Fruit fly (Drosophila melanogaster) whole organism, embryonic: ENCODE measurements around the gene SMC5.

Source experiments
- BEAF-32 ChIP-seq: fragments of 200-800 bp; sonication (Bioruptor generic); optimal IDR thresholded peaks from 3 replicates; lab custom pipeline; 2017; ENCODE audit warnings: missing biosample characterization, missing genetic modification characterization, mild to moderate bottlenecking, moderate library complexity, missing genetic modification reagents
- CG10366 ChIP-seq: fragments of 200-800 bp; sonication (Bioruptor generic); IDR thresholded peaks from 2 replicates; pipeline ENCODE4 v1.3.6; 2022; ENCODE audit warnings: missing biosample characterization, missing genetic modification characterization
- CG10462 ChIP-seq: fragments of 200-800 bp; sonication (Bioruptor generic); optimal IDR thresholded peaks from 2 replicates; lab custom pipeline; 2016; ENCODE audit warnings: missing biosample characterization, missing genetic modification characterization
- CG10565 ChIP-seq: fragments of 200-800 bp; sonication (Bioruptor generic); optimal IDR thresholded peaks from 3 replicates; lab custom pipeline; 2016; ENCODE audit warnings: missing biosample characterization, mild to moderate bottlenecking, missing genetic modification characterization
- CG11247 ChIP-seq: fragments of 200-800 bp; sonication (Bioruptor generic); IDR thresholded peaks from 2 replicates; pipeline ENCODE4 v1.3.6; 2022; ENCODE audit warnings: missing biosample characterization, missing genetic modification characterization
- CG12236 ChIP-seq: fragments of 200-800 bp; sonication (Bioruptor generic); optimal IDR thresholded peaks from 2 replicates; lab custom pipeline; 2016; ENCODE audit warnings: missing biosample characterization, missing genetic modification characterization
- CG15696 ChIP-seq: fragments of 200-800 bp; sonication (Bioruptor generic); optimal IDR thresholded peaks from 2 replicates; lab custom pipeline; 2019; ENCODE audit warnings: missing biosample characterization, mild to moderate bottlenecking, missing genetic modification characterization, moderate library complexity
- CG1603 ChIP-seq: fragments of 200-800 bp; sonication (Bioruptor generic); optimal IDR thresholded peaks from 2 replicates; lab custom pipeline; 2019; ENCODE audit warnings: missing biosample characterization, mild to moderate bottlenecking, missing genetic modification characterization, moderate library complexity
- CG18476 ChIP-seq: fragments of 200-800 bp; sonication (Bioruptor generic); optimal IDR thresholded peaks from 2 replicates; lab custom pipeline; 2016; ENCODE audit warnings: missing biosample characterization, mild to moderate bottlenecking, missing genetic modification characterization
- CG2712 ChIP-seq: fragments of 200-800 bp; optimal IDR thresholded peaks from 3 replicates; lab custom pipeline; 2019; ENCODE audit warnings: missing biosample characterization, mild to moderate bottlenecking, missing genetic modification characterization, moderate library complexity
- CG33213 ChIP-seq: fragments of 200-800 bp; sonication (Bioruptor generic); optimal IDR thresholded peaks from 3 replicates; lab custom pipeline; 2016; ENCODE audit warnings: missing biosample characterization, missing genetic modification characterization
- CG34422 ChIP-seq: fragments of 200-800 bp; sonication (Bioruptor generic); IDR thresholded peaks from 3 replicates; pipeline ENCODE4 v1.3.6; 2022; ENCODE audit warnings: missing biosample characterization, missing genetic modification characterization
- CG6272 ChIP-seq: fragments of 200-800 bp; sonication (Bioruptor generic); IDR thresholded peaks from 2 replicates; pipeline ENCODE4 v1.3.6; 2022; ENCODE audit warnings: missing biosample characterization, missing genetic modification characterization
- CG7745 ChIP-seq: fragments of 200-800 bp; sonication (Bioruptor generic); optimal IDR thresholded peaks from 2 replicates; lab custom pipeline; 2018; ENCODE audit warnings: missing biosample characterization, mild to moderate bottlenecking, missing genetic modification characterization, moderate library complexity
- CG8944 ChIP-seq: fragments of 200-800 bp; sonication (Bioruptor generic); optimal IDR thresholded peaks from 3 replicates; lab custom pipeline; 2016; ENCODE audit warnings: missing biosample characterization, missing genetic modification characterization
- CTCF ChIP-seq: fragments of 200-800 bp; sonication (Bioruptor generic); optimal IDR thresholded peaks from 2 replicates; lab custom pipeline; 2017; ENCODE audit warnings: missing biosample characterization, mild to moderate bottlenecking, missing genetic modification characterization, moderate library complexity
- D19B ChIP-seq: fragments of 200-800 bp; sonication (Bioruptor generic); optimal IDR thresholded peaks from 2 replicates; lab custom pipeline; 2017; ENCODE audit warnings: missing biosample characterization, mild to moderate bottlenecking, missing genetic modification characterization
- H15 ChIP-seq: fragments of 200-800 bp; sonication (Bioruptor generic); IDR thresholded peaks from 3 replicates; pipeline ENCODE4 v1.3.6; 2022; ENCODE audit warnings: missing biosample characterization, missing genetic modification characterization
- Hey ChIP-seq: fragments of 200-800 bp; sonication (Bioruptor generic); optimal IDR thresholded peaks from 3 replicates; lab custom pipeline; 2018; ENCODE audit warnings: missing biosample characterization, mild to moderate bottlenecking, missing genetic modification characterization
- HmgD ChIP-seq: fragments of 200-800 bp; sonication (Bioruptor generic); optimal IDR thresholded peaks from 3 replicates; lab custom pipeline; 2016; ENCODE audit warnings: missing biosample characterization, missing genetic modification characterization
- HmgZ ChIP-seq: fragments of 200-800 bp; sonication (Bioruptor generic); optimal IDR thresholded peaks from 2 replicates; lab custom pipeline; 2018; ENCODE audit warnings: missing biosample characterization, mild to moderate bottlenecking, missing genetic modification characterization
- Lpt ChIP-seq: fragments of >200 bp; optimal IDR thresholded peaks from 2 replicates; lab custom pipeline; 2018; ENCODE audit warnings: missing biosample characterization, missing genetic modification characterization
- MESR4 ChIP-seq: fragments of 200-800 bp; sonication (Bioruptor generic); optimal IDR thresholded peaks from 2 replicates; lab custom pipeline; 2018; ENCODE audit warnings: missing biosample characterization, mild to moderate bottlenecking, missing genetic modification characterization, moderate library complexity
- Mad ChIP-seq: fragments of 200-800 bp; sonication (Bioruptor generic); optimal IDR thresholded peaks from 2 replicates; lab custom pipeline; 2016; ENCODE audit warnings: missing biosample characterization, missing genetic modification characterization
- NC2α ChIP-seq: fragments of 200-800 bp; sonication (Bioruptor generic); optimal IDR thresholded peaks from 2 replicates; lab custom pipeline; 2016; ENCODE audit warnings: missing biosample characterization, missing genetic modification characterization
- Ravus ChIP-seq: fragments of 200-800 bp; sonication (Bioruptor generic); IDR thresholded peaks from 2 replicates; pipeline ENCODE4 v1.3.6; 2022; ENCODE audit warnings: missing biosample characterization, missing genetic modification characterization
- Rfx ChIP-seq: fragments of 200-800 bp; sonication (Bioruptor generic); IDR thresholded peaks from 2 replicates; pipeline ENCODE4 v1.3.6; 2022; ENCODE audit warnings: missing biosample characterization, missing genetic modification characterization
- Sin3A ChIP-seq: fragments of >200 bp; optimal IDR thresholded peaks from 2 replicates; lab custom pipeline; 2018
- Sry-δ ChIP-seq: fragments of 200-800 bp; sonication (Bioruptor generic); optimal IDR thresholded peaks from 2 replicates; lab custom pipeline; 2016; ENCODE audit warnings: missing biosample characterization, missing genetic modification characterization
- Xbp1 ChIP-seq: fragments of 200-800 bp; sonication (Bioruptor generic); optimal IDR thresholded peaks from 3 replicates; lab custom pipeline; 2016; ENCODE audit warnings: missing biosample characterization, mild to moderate bottlenecking, missing genetic modification characterization
- ato ChIP-seq: fragments of 200-800 bp; sonication (Bioruptor generic); IDR thresholded peaks from 2 replicates; pipeline ENCODE4 v1.3.6; 2022; ENCODE audit warnings: missing biosample characterization, missing genetic modification characterization; ENCODE audit not compliant: partially characterized antibody
- az2 ChIP-seq: fragments of 200-800 bp; sonication (Bioruptor generic); optimal IDR thresholded peaks from 3 replicates; lab custom pipeline; 2016; ENCODE audit warnings: missing biosample characterization, missing genetic modification characterization
- crc ChIP-seq: fragments of 200-800 bp; sonication (Bioruptor generic); optimal IDR thresholded peaks from 2 replicates; lab custom pipeline; 2016; ENCODE audit warnings: missing biosample characterization, missing genetic modification characterization
- crp ChIP-seq, 2 experiments: fragments of 200-800 bp; sonication (Bioruptor generic); optimal IDR thresholded peaks; 2 replicates in 1 of 2; 3 replicates in 1 of 2; lab custom pipeline; 2017; ENCODE audit warnings: missing biosample characterization in 2 of 2, missing genetic modification characterization in 2 of 2, mild to moderate bottlenecking in 1 of 2, moderate library complexity in 1 of 2
- dpn ChIP-seq, 2 experiments: fragments of 200-800 bp; sonication (Bioruptor generic); optimal IDR thresholded peaks; 3 replicates each; lab custom pipeline; 2016; ENCODE audit warnings: missing biosample characterization in 2 of 2, missing genetic modification characterization in 2 of 2
- emc ChIP-seq: fragments of 200-800 bp; sonication (Bioruptor generic); optimal IDR thresholded peaks from 2 replicates; lab custom pipeline; 2016; ENCODE audit warnings: missing biosample characterization, missing genetic modification characterization
- gcm ChIP-seq: fragments of 200-800 bp; sonication (Bioruptor generic); optimal IDR thresholded peaks from 2 replicates; lab custom pipeline; 2019; ENCODE audit warnings: missing biosample characterization, mild to moderate bottlenecking, missing genetic modification characterization, moderate library complexity
- gcm2 ChIP-seq: fragments of 200-800 bp; sonication (Bioruptor generic); optimal IDR thresholded peaks from 2 replicates; lab custom pipeline; 2016; ENCODE audit warnings: missing biosample characterization, missing genetic modification characterization
- gt ChIP-seq: fragments of 200-800 bp; sonication (Bioruptor generic); IDR thresholded peaks from 2 replicates; pipeline ENCODE4 v1.3.6; 2022; ENCODE audit warnings: missing biosample characterization, missing genetic modification characterization
- hb ChIP-seq: fragments of 200-800 bp; sonication (Bioruptor generic); IDR thresholded peaks from 3 replicates; pipeline ENCODE4 v1.3.6; 2022; ENCODE audit warnings: missing biosample characterization, missing genetic modification characterization; ENCODE audit not compliant: partially characterized antibody
- kay ChIP-seq: fragments of 200-800 bp; sonication (Bioruptor generic); optimal IDR thresholded peaks from 2 replicates; lab custom pipeline; 2016; ENCODE audit warnings: missing biosample characterization, missing genetic modification characterization
- ken ChIP-seq: fragments of 200-800 bp; sonication (Bioruptor generic); IDR thresholded peaks from 3 replicates; pipeline ENCODE4 v1.3.6; 2022; ENCODE audit warnings: missing biosample characterization, missing genetic modification characterization
- klu ChIP-seq: fragments of 200-800 bp; sonication (Bioruptor generic); IDR thresholded peaks from 2 replicates; pipeline ENCODE4 v1.3.6; 2022; ENCODE audit warnings: missing biosample characterization, missing genetic modification characterization
- lilli ChIP-seq: fragments of 200-800 bp; sonication (Bioruptor generic); optimal IDR thresholded peaks from 3 replicates; lab custom pipeline; 2016; ENCODE audit warnings: missing biosample characterization, missing genetic modification characterization
- nom ChIP-seq: fragments of 200-800 bp; sonication (Bioruptor generic); optimal IDR thresholded peaks from 2 replicates; lab custom pipeline; 2017; ENCODE audit warnings: missing biosample characterization, missing genetic modification characterization, mild to moderate bottlenecking, moderate library complexity, missing genetic modification reagents
- otp ChIP-seq: fragments of 200-800 bp; sonication (Bioruptor generic); IDR thresholded peaks from 3 replicates; pipeline ENCODE4, ENCODE4 v1.3.6; 2022; ENCODE audit warnings: missing biosample characterization, missing genetic modification characterization
- tna ChIP-seq: fragments of 200-800 bp; sonication (Bioruptor generic); IDR thresholded peaks from 2 replicates; pipeline ENCODE4 v1.3.6; 2022; ENCODE audit warnings: missing biosample characterization, missing genetic modification characterization; ENCODE audit not compliant: partially characterized antibody
- trem ChIP-seq: fragments of 200-800 bp; optimal IDR thresholded peaks from 3 replicates; lab custom pipeline; 2019; ENCODE audit warnings: missing biosample characterization, mild to moderate bottlenecking, missing genetic modification characterization, moderate library complexity
- ttk ChIP-seq: fragments of 200-800 bp; sonication (Bioruptor generic); IDR thresholded peaks from 2 replicates; pipeline ENCODE4 v2.1.2; 2022; ENCODE audit warnings: missing biosample characterization, missing genetic modification characterization
- twi ChIP-seq: fragments of 200-800 bp; optimal IDR thresholded peaks from 2 replicates; lab custom pipeline; 2019; ENCODE audit warnings: missing biosample characterization, mild to moderate bottlenecking, missing genetic modification characterization, moderate library complexity
- unpg ChIP-seq: fragments of 200-800 bp; sonication (Bioruptor generic); optimal IDR thresholded peaks from 3 replicates; lab custom pipeline; 2018; ENCODE audit warnings: missing biosample characterization, mild to moderate bottlenecking, missing genetic modification characterization, moderate library complexity
- z ChIP-seq: fragments of 200-800 bp; sonication (Bioruptor generic); IDR thresholded peaks from 3 replicates; pipeline ENCODE4 v1.3.6; 2022; ENCODE audit warnings: missing biosample characterization, missing genetic modification characterization

Gene SMC5

DNA sequence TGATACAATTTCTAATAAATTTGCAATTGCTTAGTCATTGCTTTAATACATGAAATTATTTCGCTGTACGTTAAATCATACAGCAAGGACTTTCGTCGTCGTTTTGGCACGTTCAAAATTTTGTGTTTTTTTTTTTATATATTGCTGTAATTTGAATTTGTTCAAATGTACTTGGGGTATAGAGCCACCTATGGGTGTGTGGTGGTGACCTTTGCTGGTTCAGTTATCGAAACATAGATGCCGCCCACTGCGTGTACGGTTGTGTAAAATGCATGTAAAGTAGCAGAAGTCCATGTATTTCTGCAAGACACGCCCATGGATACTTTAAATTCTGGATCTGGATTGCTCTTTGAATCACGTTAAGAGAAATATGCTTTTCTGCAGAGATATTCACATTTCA lies 35.3 kb downstream of the SMC5 start (continued):
- TF ChIP-seq H15 (GFP tag; lab: Robert Waterston, UW) (no peak; the same call in 2 of the 3 replicates), CG7745 (tag; lab: Kevin White, UChicago) (no peak), CG18476 (GFP tag; lab: Kevin White, UChicago) (no peak), unpg (no peak), CG8944 (GFP tag; lab: Kevin White, UChicago) (peak; percentile 72), gcm2 (no peak), Hey (no peak), trem (tag; lab: Kevin White, UChicago) (peak; percentile 53), ttk (peak; percentile 49; the same call in 1 of the 2 replicates), BEAF-32 (GFP tag; lab: Kevin White, UChicago) (no peak), CG11247 (GFP tag; lab: Robert Waterston, UW) (peak; percentile 72), D19B (GFP tag; lab: Kevin White, UChicago) (no peak), gt (GFP tag; lab: Robert Waterston, UW) (no peak), twi (tag; lab: Kevin White, UChicago) (no peak), nom (GFP tag; lab: Kevin White, UChicago) (no peak), CTCF (GFP tag; lab: Kevin White, UChicago) (peak; percentile 100), CG2712 (tag; lab: Kevin White, UChicago) (no peak), NC2α (GFP tag; lab: Kevin White, UChicago) (no peak), klu (no peak), CG15696 (tag; lab: Kevin White, UChicago) (peak; percentile 70), CG10462 (GFP tag; lab: Kevin White, UChicago) (no peak), gcm (GFP tag; lab: Kevin White, UChicago) (no peak), az2 (GFP tag; lab: Kevin White, UChicago) (peak; percentile 67), z (no peak), ato (GFP tag; lab: Robert Waterston, UW) (no peak), HmgD (GFP tag; lab: Kevin White, UChicago) (peak; percentile 94), dpn (GFP tag; optimal IDR thresholded peaks at IDR 0.05; lab: Kevin White, UChicago) (peak; percentile 74 to 77), MESR4 (no peak), ken (GFP tag; lab: Robert Waterston, UW) (peak; percentile 66; the same call in 2 of the 3 replicates), Lpt (no peak), emc (GFP tag; lab: Kevin White, UChicago) (no peak), Xbp1 (GFP tag; lab: Kevin White, UChicago) (peak; percentile 84), CG10366 (GFP tag; lab: Robert Waterston, UW) (peak; percentile 51), otp (GFP tag; lab: Robert Waterston, UW) (no peak), Sin3A (no peak), Ravus (GFP tag; lab: Robert Waterston, UW) (no peak), Rfx (GFP tag; lab: Robert Waterston, UW) (peak; percentile 87), Mad (GFP tag; lab: Kevin White, UChicago) (peak; percentile 52), HmgZ (tag; lab: Kevin White, UChicago) (peak; percentile 65), crc (GFP tag; lab: Kevin White, UChicago) (peak; percentile 19), CG33213 (peak; percentile 85), Sry-δ (GFP tag; lab: Kevin White, UChicago) (peak; percentile 44), lilli (peak; percentile 64), CG12236 (GFP tag; lab: Kevin White, UChicago) (peak; percentile 2), CG6272 (no peak), CG34422 (GFP tag; lab: Robert Waterston, UW) (peak; percentile 61; the same call in 1 of the 3 replicates), CG1603 (peak; percentile 72), hb (0 out of 3 replicates have a peak, but pooled peaks have one; percentile 32), CG10565 (no peak), crp (GFP tag; optimal IDR thresholded peaks at IDR 0.05; lab: Kevin White, UChicago) (no peak), kay (peak; percentile 15), tna (no peak)
